Fruit fly (Drosophila melanogaster) whole organism, embryonic: Measurements from ENCODE around the gene T48.

Experiments
- Antp ChIP-seq: fragments of 200-800 bp; sonication (Bioruptor generic); optimal IDR thresholded peaks from 3 replicates; lab custom pipeline; 2016; ENCODE audit warnings: missing biosample characterization, missing genetic modification characterization
- CG10267 ChIP-seq: fragments of 200-800 bp; sonication (Bioruptor generic); optimal IDR thresholded peaks from 2 replicates; lab custom pipeline; 2018; ENCODE audit warnings: missing biosample characterization, mild to moderate bottlenecking, missing genetic modification characterization, moderate library complexity
- CG14014 ChIP-seq: fragments of 200-800 bp; sonication (Bioruptor generic); IDR thresholded peaks from 2 replicates; pipeline ENCODE4 v1.3.6; 2022; ENCODE audit warnings: missing biosample characterization, missing genetic modification characterization
- Dip2 ChIP-seq: fragments of 200-800 bp; sonication (Bioruptor generic); IDR thresholded peaks from 2 replicates; pipeline ENCODE4 v1.3.6; 2022; ENCODE audit warnings: missing biosample characterization, missing genetic modification characterization
- Hmx ChIP-seq: fragments of 200-800 bp; sonication (Bioruptor generic); optimal IDR thresholded peaks from 2 replicates; lab custom pipeline; 2016; ENCODE audit warnings: missing biosample characterization, missing genetic modification characterization
- Optix ChIP-seq: fragments of 200-800 bp; sonication (Bioruptor generic); IDR thresholded peaks from 3 replicates; pipeline ENCODE4 v1.3.6; 2022; ENCODE audit warnings: missing biosample characterization, missing genetic modification characterization
- ase ChIP-seq: fragments of 200-800 bp; sonication (Bioruptor generic); IDR thresholded peaks from 3 replicates; pipeline ENCODE4 v1.3.6; 2022; ENCODE audit warnings: missing biosample characterization, missing genetic modification characterization
- bigmax ChIP-seq: fragments of 200-800 bp; sonication (Bioruptor generic); optimal IDR thresholded peaks from 2 replicates; lab custom pipeline; 2018; ENCODE audit warnings: missing biosample characterization, mild to moderate bottlenecking, missing genetic modification characterization
- danr ChIP-seq: fragments of 200-800 bp; sonication (Bioruptor generic); IDR thresholded peaks from 2 replicates; pipeline ENCODE4 v1.3.6; 2022; ENCODE audit warnings: missing biosample characterization, missing genetic modification characterization
- fru ChIP-seq: fragments of >200 bp; optimal IDR thresholded peaks from 2 replicates; lab custom pipeline; 2017
- pfk ChIP-seq: fragments of 200-800 bp; sonication (Bioruptor generic); optimal IDR thresholded peaks from 2 replicates; lab custom pipeline; 2018; ENCODE audit warnings: missing biosample characterization, mild to moderate bottlenecking, missing genetic modification characterization, moderate library complexity

- TF ChIP-seq Dip2 (GFP tag; lab: Robert Waterston, UW) (no peak), ase (no peak), CG10267 (no peak), pfk (GFP tag; lab: Kevin White, UChicago) (no peak), Antp (GFP tag; lab: Kevin White, UChicago) (no peak), CG14014 (GFP tag; lab: Robert Waterston, UW) (no peak; the same call in 1 of the 2 replicates), danr (GFP tag; lab: Robert Waterston, UW) (no peak), Optix (no peak), bigmax (GFP tag; lab: Kevin White, UChicago) (no peak), fru (lab: Kevin White, UChicago) (no peak), Hmx (GFP tag; lab: Kevin White, UChicago) (no peak)
These were observed 27.2 kb downstream of the T48 start for dm6 chr3R:26908750-26909149.
